Fruit fly (Drosophila melanogaster): ENCODE results near the gene lds.

dm6 chr3R:7967801-7968200, 47.6 kb downstream of the lds start:
- TF ChIP-seq CG5204 (GFP tag; optimal IDR thresholded peaks at IDR 0.05) (no peak), CG33017 (tag; optimal IDR thresholded peaks at IDR 0.05) (no peak), CG11617 (GFP tag; optimal IDR thresholded peaks at IDR 0.05) (no peak), pad (GFP tag; optimal IDR thresholded peaks at IDR 0.05) (no peak)
